Worm (Caenorhabditis elegans) whole organism, late embryonic: ENCODE results near the gene M05D6.8.
A peak's percentile ranks its signal among the peaks of the same experiment; 100 is the strongest.

Experiments
- C08G9.2 ChIP-seq: sonication (generic microtip); optimal IDR thresholded peaks from 2 replicates; lab custom pipeline; 2016; ENCODE audit warnings: mild to moderate bottlenecking, missing genetic modification characterization, moderate library complexity, missing compliant biosample characterization
- C38D4.7 ChIP-seq: fragments of 200-800 bp; sonication (Bioruptor generic); optimal IDR thresholded peaks from 2 replicates; lab custom pipeline; 2018; ENCODE audit warnings: mild to moderate bottlenecking, missing genetic modification characterization, moderate library complexity, missing compliant biosample characterization
- F13H6.1 ChIP-seq: sonication (generic microtip); optimal IDR thresholded peaks from 2 replicates; lab custom pipeline; 2016; ENCODE audit warnings: missing genetic modification characterization, missing compliant biosample characterization
- K02D7.2 ChIP-seq: sonication (generic microtip); optimal IDR thresholded peaks from 2 replicates; lab custom pipeline; 2017; ENCODE audit warnings: mild to moderate bottlenecking, missing genetic modification characterization, missing compliant biosample characterization
- K09A11.1 ChIP-seq: sonication (generic microtip); optimal IDR thresholded peaks from 2 replicates; lab custom pipeline; 2017; ENCODE audit warnings: antibody characterized with exemption, mild to moderate bottlenecking, missing genetic modification characterization, missing compliant biosample characterization; ENCODE audit not compliant: insufficient read depth
- Y22D7AL.16 ChIP-seq: sonication (generic microtip); optimal IDR thresholded peaks from 2 replicates; lab custom pipeline; 2016; ENCODE audit warnings: missing genetic modification characterization, missing compliant biosample characterization
- ahr-1 ChIP-seq: sonication (generic microtip); optimal IDR thresholded peaks from 2 replicates; lab custom pipeline; 2016; ENCODE audit warnings: missing genetic modification characterization, missing compliant biosample characterization
- ama-1 ChIP-seq: fragments of 150-350 bp; optimal IDR thresholded peaks from 2 replicates; lab custom pipeline; 2014
- ceh-14 ChIP-seq: sonication (generic microtip); optimal IDR thresholded peaks from 2 replicates; lab custom pipeline; 2016; ENCODE audit warnings: missing genotype, missing genetic modification characterization, missing compliant biosample characterization
- ceh-18 ChIP-seq: sonication (generic microtip); optimal IDR thresholded peaks from 2 replicates; lab custom pipeline; 2016; ENCODE audit warnings: missing genetic modification characterization, missing compliant biosample characterization
- ceh-19 ChIP-seq: fragments of 200-800 bp; sonication (Bioruptor generic); optimal IDR thresholded peaks from 2 replicates; lab custom pipeline; 2018; ENCODE audit warnings: mild to moderate bottlenecking, missing genetic modification characterization, missing compliant biosample characterization
- ceh-24 ChIP-seq: sonication (generic microtip); optimal IDR thresholded peaks from 2 replicates; lab custom pipeline; 2016; ENCODE audit warnings: mild to moderate bottlenecking, missing genetic modification characterization, missing compliant biosample characterization
- ceh-30 ChIP-seq: fragments of 150-350 bp; optimal IDR thresholded peaks from 2 replicates; lab custom pipeline; 2014; ENCODE audit warnings: missing biosample characterization, missing genetic modification characterization
- ceh-34 ChIP-seq: sonication (generic microtip); optimal IDR thresholded peaks from 2 replicates; lab custom pipeline; 2016; ENCODE audit warnings: mild to moderate bottlenecking, missing genetic modification characterization, missing compliant biosample characterization
- ceh-45 ChIP-seq: fragments of 200-800 bp; sonication (Bioruptor generic); IDR thresholded peaks from 2 replicates; pipeline ENCODE4 v1.3.6; 2022; ENCODE audit warnings: missing genetic modification reagents, missing genetic modification characterization, missing compliant biosample characterization
- che-1 ChIP-seq: sonication (generic microtip); optimal IDR thresholded peaks from 2 replicates; lab custom pipeline; 2016; ENCODE audit warnings: mild to moderate bottlenecking, missing genetic modification characterization, missing compliant biosample characterization
- dve-1 ChIP-seq: sonication (generic microtip); optimal IDR thresholded peaks from 2 replicates; lab custom pipeline; 2017; ENCODE audit warnings: antibody characterized with exemption, mild to moderate bottlenecking, missing genetic modification characterization, missing compliant biosample characterization
- elt-2 ChIP-seq: sonication (generic microtip); optimal IDR thresholded peaks from 2 replicates; lab custom pipeline; 2016; ENCODE audit warnings: missing genetic modification reagents, missing genetic modification characterization, missing compliant biosample characterization
- elt-4 ChIP-seq: sonication (generic microtip); optimal IDR thresholded peaks from 2 replicates; lab custom pipeline; 2016; ENCODE audit warnings: missing genetic modification characterization, missing compliant biosample characterization
- fax-1 ChIP-seq: sonication (generic microtip); optimal IDR thresholded peaks from 2 replicates; lab custom pipeline; 2016; ENCODE audit warnings: missing genotype, missing genetic modification characterization, missing compliant biosample characterization
- fkh-10 ChIP-seq: fragments of 150-350 bp; optimal IDR thresholded peaks from 2 replicates; lab custom pipeline; 2014; ENCODE audit warnings: missing biosample characterization, missing genetic modification reagents, missing genetic modification characterization
- hlh-13 ChIP-seq: fragments of 200-800 bp; sonication (Bioruptor generic); optimal IDR thresholded peaks from 2 replicates; lab custom pipeline; 2018; ENCODE audit warnings: mild to moderate bottlenecking, missing genetic modification characterization, missing compliant biosample characterization
- hlh-15 ChIP-seq: sonication (generic microtip); optimal IDR thresholded peaks from 2 replicates; lab custom pipeline; 2016; ENCODE audit warnings: missing genetic modification characterization, missing compliant biosample characterization
- hlh-30 ChIP-seq: sonication (generic microtip); optimal IDR thresholded peaks from 2 replicates; lab custom pipeline; 2017; ENCODE audit warnings: antibody characterized with exemption, missing genetic modification characterization, missing compliant biosample characterization; ENCODE audit not compliant: insufficient read depth
- hlh-6 ChIP-seq: sonication (generic microtip); optimal IDR thresholded peaks from 2 replicates; lab custom pipeline; 2016; ENCODE audit warnings: missing genotype, missing genetic modification characterization, missing compliant biosample characterization
- hlh-8 ChIP-seq: sonication (generic microtip); optimal IDR thresholded peaks from 2 replicates; lab custom pipeline; 2016; ENCODE audit warnings: missing genotype, missing genetic modification characterization, missing compliant biosample characterization
- madf-2 ChIP-seq: sonication (generic microtip); optimal IDR thresholded peaks from 2 replicates; lab custom pipeline; 2017; ENCODE audit warnings: missing genetic modification characterization, missing compliant biosample characterization
- mec-3 ChIP-seq: sonication (generic microtip); optimal IDR thresholded peaks from 2 replicates; lab custom pipeline; 2016; ENCODE audit warnings: borderline replicate concordance, missing genetic modification characterization, missing compliant biosample characterization
- nfya-1 ChIP-seq: sonication (generic microtip); optimal IDR thresholded peaks from 2 replicates; lab custom pipeline; 2017; ENCODE audit warnings: missing genetic modification characterization, mild to moderate bottlenecking, missing compliant biosample characterization, antibody characterized with exemption, moderate library complexity
- npax-4 ChIP-seq: sonication (generic microtip); optimal IDR thresholded peaks from 2 replicates; lab custom pipeline; 2016; ENCODE audit warnings: missing genetic modification characterization, missing compliant biosample characterization
- odd-2 ChIP-seq: sonication (generic microtip); optimal IDR thresholded peaks from 2 replicates; lab custom pipeline; 2017; ENCODE audit warnings: antibody characterized with exemption, mild to moderate bottlenecking, missing genetic modification characterization, missing compliant biosample characterization
- pag-3 ChIP-seq: sonication (generic microtip); optimal IDR thresholded peaks from 2 replicates; lab custom pipeline; 2016; ENCODE audit warnings: missing compliant biosample characterization, missing genetic modification characterization, borderline replicate concordance
- pax-1 ChIP-seq: fragments of 150-350 bp; optimal IDR thresholded peaks from 2 replicates; lab custom pipeline; 2014; ENCODE audit warnings: missing biosample characterization, missing genetic modification characterization
- pros-1 ChIP-seq: fragments of 150-350 bp; optimal IDR thresholded peaks from 2 replicates; lab custom pipeline; 2014; ENCODE audit warnings: missing biosample characterization, missing genetic modification reagents, missing genetic modification characterization
- rnt-1 ChIP-seq: sonication (generic microtip); optimal IDR thresholded peaks from 2 replicates; lab custom pipeline; 2016; ENCODE audit warnings: missing genetic modification characterization, missing compliant biosample characterization
- syd-9 ChIP-seq: sonication (generic microtip); optimal IDR thresholded peaks from 2 replicates; lab custom pipeline; 2016; ENCODE audit warnings: mild to moderate bottlenecking, missing genetic modification characterization, moderate library complexity, missing compliant biosample characterization
- tbx-7 ChIP-seq: sonication (generic microtip); optimal IDR thresholded peaks from 2 replicates; lab custom pipeline; 2016; ENCODE audit warnings: missing genotype, missing genetic modification characterization, missing compliant biosample characterization
- unc-3 ChIP-seq, 2 experiments: fragments of 200-800 bp in 1 of 2; sonication (Bioruptor generic) in 1 of 2; sonication (generic microtip) in 1 of 2; conservative IDR thresholded peaks in 1 of 2; optimal IDR thresholded peaks in 1 of 2; 2 replicates each; pipeline versions ENCODE4 v1.3.6 to Lab custom; 2016 to 2022; ENCODE audit warnings: missing compliant biosample characterization in 2 of 2, missing genetic modification characterization in 2 of 2, missing genetic modification reagents in 1 of 2
- unc-55 ChIP-seq: sonication (generic microtip); optimal IDR thresholded peaks from 2 replicates; lab custom pipeline; 2017; ENCODE audit warnings: missing biosample characterization, missing genetic modification reagents, missing genetic modification characterization
- unc-86 ChIP-seq: sonication (generic microtip); optimal IDR thresholded peaks from 2 replicates; lab custom pipeline; 2016; ENCODE audit warnings: missing genetic modification characterization, missing compliant biosample characterization
- zip-5 ChIP-seq: sonication (generic microtip); optimal IDR thresholded peaks from 2 replicates; lab custom pipeline; 2016; ENCODE audit warnings: missing genetic modification characterization, missing compliant biosample characterization
- ztf-16 ChIP-seq: sonication (generic microtip); optimal IDR thresholded peaks from 2 replicates; lab custom pipeline; 2017; ENCODE audit warnings: missing genetic modification characterization, missing compliant biosample characterization

M05D6.8 gene

ce11 chrII:8442176-8442575, 28.9 kb downstream of the M05D6.8 start (continued):
- TF ChIP-seq Y22D7AL.16 (tag; lab: Kevin White, UChicago): no peak
- no peak for TF ChIP-seq ahr-1 (tag; lab: Kevin White, UChicago)
- TF ChIP-seq ceh-24: no peak
- no peak for TF ChIP-seq pros-1 (tag; lab: Kevin White, UChicago)
- TF ChIP-seq tbx-7 (tag; lab: Kevin White, UChicago): no peak
- TF ChIP-seq npax-4 (tag; lab: Kevin White, UChicago): no peak
- TF ChIP-seq mec-3: no peak
- TF ChIP-seq ceh-45 (GFP tag; lab: Robert Waterston, UW): no peak
- TF ChIP-seq elt-2: peak; percentile 25
- TF ChIP-seq ceh-19 (GFP tag; lab: Kevin White, UChicago): no peak
- no peak for TF ChIP-seq hlh-13 (GFP tag; lab: Kevin White, UChicago)
- no peak for TF ChIP-seq zip-5
- TF ChIP-seq K02D7.2 (tag; lab: Kevin White, UChicago): no peak
- TF ChIP-seq dve-1: peak; percentile 35
- no peak for TF ChIP-seq hlh-15 (tag; lab: Kevin White, UChicago)
- no peak for TF ChIP-seq hlh-8 (tag; lab: Kevin White, UChicago)
- peak; percentile 28 for TF ChIP-seq nfya-1

- TF ChIP-seq unc-55 (no peak), mec-3 (no peak), ceh-30 (tag; lab: Kevin White, UChicago) (no peak), C08G9.2 (tag; lab: Kevin White, UChicago) (no peak), pag-3 (tag; lab: Kevin White, UChicago) (no peak), odd-2 (tag; lab: Kevin White, UChicago) (no peak), hlh-6 (tag; lab: Kevin White, UChicago) (no peak), ceh-18 (no peak), unc-86 (tag; lab: Kevin White, UChicago) (no peak), fkh-10 (GFP tag; lab: Kevin White, UChicago) (no peak), rnt-1 (tag; lab: Kevin White, UChicago) (no peak)
These were observed 29.5 kb downstream of the M05D6.8 start for ce11 chrII:8441519-8441918.

ce11 chrII:8440792-8441191, 30.2 kb downstream of the M05D6.8 start:
- TF ChIP-seq syd-9 (tag; lab: Kevin White, UChicago): no peak
- no peak for TF ChIP-seq ama-1 (lab: Kevin White, UChicago)
- TF ChIP-seq hlh-15 (tag; lab: Kevin White, UChicago): no peak

ce11 chrII:8440097-8440496, 30.9 kb downstream of the M05D6.8 start:
- TF ChIP-seq tbx-7 (tag; lab: Kevin White, UChicago) (no peak), unc-3 (GFP tag; conservative IDR thresholded peaks at IDR 0.05; lab: Robert Waterston, UW) (no peak), unc-3 (tag; optimal IDR thresholded peaks at IDR 0.05; lab: Kevin White, UChicago) (no peak), C08G9.2 (tag; lab: Kevin White, UChicago) (no peak), elt-4 (no peak), ceh-19 (GFP tag; lab: Kevin White, UChicago) (no peak), hlh-30 (no peak), ceh-18 (no peak), pax-1 (tag; lab: Kevin White, UChicago) (no peak), K09A11.1 (tag; lab: Kevin White, UChicago) (no peak), hlh-13 (GFP tag; lab: Kevin White, UChicago) (no peak), fax-1 (tag; lab: Kevin White, UChicago) (no peak), ztf-16 (no peak), che-1 (tag; lab: Kevin White, UChicago) (no peak), ceh-14 (tag; lab: Kevin White, UChicago) (no peak), madf-2 (no peak), F13H6.1 (tag; lab: Kevin White, UChicago) (no peak), C38D4.7 (GFP tag; lab: Kevin White, UChicago) (no peak), dve-1 (no peak), ceh-34 (tag; lab: Kevin White, UChicago) (no peak)
- TF ChIP-seq, all 69 proteins: peak for 0
